Fruit fly (Drosophila melanogaster): Measurements from ENCODE around the gene CG16984.

DNA sequence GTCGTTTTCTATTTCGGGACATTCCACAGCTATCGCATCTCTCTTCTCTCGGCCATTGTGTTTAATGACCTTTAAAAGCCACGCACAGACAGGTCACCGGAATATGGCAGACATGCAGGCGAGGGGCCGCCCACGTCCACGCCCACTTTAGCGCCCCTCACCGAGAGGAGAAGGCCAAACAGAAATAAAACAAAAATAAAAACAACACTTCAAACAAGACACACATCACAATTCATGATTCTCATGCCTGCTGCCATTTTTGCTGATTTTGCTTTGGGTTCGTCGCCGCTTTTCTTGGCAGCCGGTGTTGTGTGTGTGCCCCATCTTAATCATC, 12.1 kb upstream of the CG16984 start:
- no peak for TF ChIP-seq CG8319 (GFP tag; optimal IDR thresholded peaks at IDR 0.05)
- TF ChIP-seq Lpt (GFP tag; optimal IDR thresholded peaks at IDR 0.05), result no peak
- no peak for TF ChIP-seq dac (GFP tag; optimal IDR thresholded peaks at IDR 0.05)
- no peak for TF ChIP-seq CG11902 (GFP tag; optimal IDR thresholded peaks at IDR 0.05)
- no peak for TF ChIP-seq CG10631 (GFP tag; optimal IDR thresholded peaks at IDR 0.05)
- no peak for TF ChIP-seq OdsH (GFP tag; optimal IDR thresholded peaks at IDR 0.05)
- no peak for TF ChIP-seq CG16779 (tag; optimal IDR thresholded peaks at IDR 0.05)
- TF ChIP-seq Hr39 (GFP tag; optimal IDR thresholded peaks at IDR 0.05), result no peak
- no peak for TF ChIP-seq CG7368 (GFP tag; optimal IDR thresholded peaks at IDR 0.05)
- no peak for TF ChIP-seq eg (GFP tag; IDR thresholded peaks at IDR 0.05)
- no peak for TF ChIP-seq Hr4 (GFP tag; optimal IDR thresholded peaks at IDR 0.05)

All from whole organism, prepupa.